Worm (Caenorhabditis elegans): ENCODE data around the gene clec-144.

ce11 chrII:11868893-11869292 lies 36.5 kb upstream of the clec-144 start:
- TF ChIP-seq flt-1 (GFP tag; IDR thresholded peaks at IDR 0.05) = no peak
- no peak for TF ChIP-seq ztf-23 (GFP tag; IDR thresholded peaks at IDR 0.05)
- TF ChIP-seq klf-2 (GFP tag; conservative IDR thresholded peaks at IDR 0.05) = no peak
- no peak for TF ChIP-seq T22C8.4 (GFP tag; IDR thresholded peaks at IDR 0.05)
- TF ChIP-seq med-1 (GFP tag; optimal IDR thresholded peaks at IDR 0.05; ENCODE audit: insufficient read depth) = no peak
- TF ChIP-seq ztf-29 (GFP tag; IDR thresholded peaks at IDR 0.05) = no peak
- no peak for TF ChIP-seq tab-1 (GFP tag; IDR thresholded peaks at IDR 0.05)
- TF ChIP-seq cog-1 (tag; optimal IDR thresholded peaks at IDR 0.05) = no peak
- TF ChIP-seq ref-1 (GFP tag; conservative IDR thresholded peaks at IDR 0.05) = no peak

All from whole organism, midembryonic.